Fruit fly (Drosophila melanogaster): ENCODE measurements around the gene t-cup.

t-cup gene

dm6 chr2L:12497283-12498265 is at the start of gene t-cup:
t-cup (minus strand) TSS chr2L:12497333.
- TF ChIP-seq pum (GFP tag; optimal IDR thresholded peaks at IDR 0.05) (peak; percentile 18), stc (GFP tag; IDR thresholded peaks at IDR 0.05) (peak; percentile 66; the same call in 1 of the 2 replicates), onecut (GFP tag; IDR thresholded peaks at IDR 0.05) (peak; percentile 80), maf-S (GFP tag; optimal IDR thresholded peaks at IDR 0.05) (peak; percentile 20), CG7839 (tag; optimal IDR thresholded peaks at IDR 0.05) (peak; percentile 15), CG17802 (tag; optimal IDR thresholded peaks at IDR 0.05) (peak; percentile 41), al (GFP tag; IDR thresholded peaks at IDR 0.05) (no peak), CG31365 (tag; optimal IDR thresholded peaks at IDR 0.05) (peak; percentile 78), CG9609 (GFP tag; optimal IDR thresholded peaks at IDR 0.05) (peak; percentile 29), CG6272 (GFP tag; IDR thresholded peaks at IDR 0.05) (no peak), kay (GFP tag; optimal IDR thresholded peaks at IDR 0.05) (no peak), grn (GFP tag; optimal IDR thresholded peaks at IDR 0.05) (peak; percentile 94), fru (optimal IDR thresholded peaks at IDR 0.05) (no peak), jing (GFP tag; optimal IDR thresholded peaks at IDR 0.05) (no peak), CG17612 (GFP tag; IDR thresholded peaks at IDR 0.05) (no peak), CG8388 (GFP tag; optimal IDR thresholded peaks at IDR 0.05) (peak; percentile 24), CG3995 (GFP tag; optimal IDR thresholded peaks at IDR 0.05) (no peak), Atf3 (GFP tag; optimal IDR thresholded peaks at IDR 0.05) (peak; percentile 13), rib (GFP tag; IDR thresholded peaks at IDR 0.05) (peak; percentile 84), odd (GFP tag; optimal IDR thresholded peaks at IDR 0.05) (peak; percentile 87), exex (tag; optimal IDR thresholded peaks at IDR 0.05) (peak; percentile 100), vnd (GFP tag; IDR thresholded peaks at IDR 0.05; ENCODE audit: partially characterized antibody) (no peak), slp2 (GFP tag; optimal IDR thresholded peaks at IDR 0.05) (peak; percentile 33), lmd (GFP tag; IDR thresholded peaks at IDR 0.05) (peak; percentile 40; the same call in 1 of the 2 replicates), klu (GFP tag; IDR thresholded peaks at IDR 0.05) (no peak), B-H1 (GFP tag; IDR thresholded peaks at IDR 0.05) (peak; percentile 49; the same call in 1 of the 3 replicates), btn (GFP tag; optimal IDR thresholded peaks at IDR 0.05) (peak; percentile 29), CG33557 (GFP tag; optimal IDR thresholded peaks at IDR 0.05) (peak; percentile 63), CG17385 (GFP tag; optimal IDR thresholded peaks at IDR 0.05) (peak; percentile 80), Six4 (GFP tag; optimal IDR thresholded peaks at IDR 0.05) (no peak), croc (GFP tag; conservative IDR thresholded peaks at IDR 0.05) (no peak), Dek (tag; optimal IDR thresholded peaks at IDR 0.05) (peak; percentile 63), stwl (tag; optimal IDR thresholded peaks at IDR 0.05) (peak; percentile 2), H2.0 (GFP tag; IDR thresholded peaks at IDR 0.05) (0 out of 2 replicates have a peak, but pooled peaks have one; percentile 24), CG4424 (GFP tag; optimal IDR thresholded peaks at IDR 0.05) (peak; percentile 41), CG14050 (GFP tag; IDR thresholded peaks at IDR 0.05) (peak; percentile 57; the same call in 2 of the 3 replicates), dm (GFP tag; optimal IDR thresholded peaks at IDR 0.05) (no peak), CG30020 (tag; optimal IDR thresholded peaks at IDR 0.05) (no peak), CG1647 (GFP tag; optimal IDR thresholded peaks at IDR 0.05) (peak; percentile 51), Atf-2 (GFP tag; optimal IDR thresholded peaks at IDR 0.05) (peak; percentile 26), CoRest (tag; optimal IDR thresholded peaks at IDR 0.05) (peak; percentile 59), gfzf (GFP tag; optimal IDR thresholded peaks at IDR 0.05) (no peak), fu2 (GFP tag; optimal IDR thresholded peaks at IDR 0.05) (peak; percentile 44), eyg (GFP tag; optimal IDR thresholded peaks at IDR 0.05) (peak; percentile 73), Bdp1 (GFP tag; optimal IDR thresholded peaks at IDR 0.05) (peak; percentile 66), sob (GFP tag; IDR thresholded peaks at IDR 0.05) (peak; percentile 78; the same call in 1 of the 2 replicates), CG3281 (GFP tag; optimal IDR thresholded peaks at IDR 0.05) (peak; percentile 86), zfh1 (GFP tag; IDR thresholded peaks at IDR 0.05) (peak; percentile 55; the same call in 1 of the 3 replicates), row (GFP tag; IDR thresholded peaks at IDR 0.05) (peak; percentile 52; the same call in 2 of the 3 replicates)
